Worm (Caenorhabditis elegans): ENCODE results near the gene grl-30.

ce11 chrV:3592099-3592498, 36.0 kb downstream of the grl-30 start, which contains the start of gene T22F3.12:
- no peak for TF ChIP-seq flt-1 (GFP tag; IDR thresholded peaks at IDR 0.05)
- no peak for TF ChIP-seq ztf-23 (GFP tag; IDR thresholded peaks at IDR 0.05)
- TF ChIP-seq tab-1 (GFP tag; IDR thresholded peaks at IDR 0.05) = no peak
- TF ChIP-seq med-1 (GFP tag; optimal IDR thresholded peaks at IDR 0.05; ENCODE audit: insufficient read depth) = no peak
- TF ChIP-seq ztf-29 (GFP tag; IDR thresholded peaks at IDR 0.05) = no peak
- TF ChIP-seq ref-1 (GFP tag; conservative IDR thresholded peaks at IDR 0.05) = no peak
- no peak for TF ChIP-seq cog-1 (tag; optimal IDR thresholded peaks at IDR 0.05)

Measured in whole organism, midembryonic.